Fruit fly (Drosophila melanogaster) whole organism, embryonic: ENCODE results near the gene Cpr78Ca.

Source experiments
- CG10959 ChIP-seq: fragments of 200-800 bp; sonication (Bioruptor generic); IDR thresholded peaks from 2 replicates; pipeline ENCODE4 v1.3.6; 2022; ENCODE audit warnings: missing biosample characterization, missing genetic modification characterization
- CG10979 ChIP-seq: fragments of 200-800 bp; sonication (Bioruptor generic); optimal IDR thresholded peaks from 2 replicates; lab custom pipeline; 2018; ENCODE audit warnings: missing biosample characterization, mild to moderate bottlenecking, missing genetic modification characterization, moderate library complexity
- CG11398 ChIP-seq: fragments of 200-800 bp; sonication (Bioruptor generic); optimal IDR thresholded peaks from 2 replicates; lab custom pipeline; 2016; ENCODE audit warnings: missing biosample characterization, missing genetic modification characterization
- CG12104 ChIP-seq: fragments of 200-800 bp; sonication (Bioruptor generic); optimal IDR thresholded peaks from 3 replicates; lab custom pipeline; 2016; ENCODE audit warnings: missing biosample characterization, missing genetic modification characterization
- CG13424 ChIP-seq: fragments of 200-800 bp; sonication (Bioruptor generic); optimal IDR thresholded peaks from 2 replicates; lab custom pipeline; 2019; ENCODE audit warnings: missing biosample characterization, mild to moderate bottlenecking, missing genetic modification characterization, moderate library complexity
- CG14050 ChIP-seq: fragments of 200-800 bp; sonication (Bioruptor generic); IDR thresholded peaks from 3 replicates; pipeline ENCODE4 v1.3.6; 2022; ENCODE audit warnings: missing biosample characterization, missing genetic modification characterization
- CG1832 ChIP-seq: fragments of 200-800 bp; sonication (Bioruptor generic); optimal IDR thresholded peaks from 2 replicates; lab custom pipeline; 2017; ENCODE audit warnings: missing biosample characterization, mild to moderate bottlenecking, missing genetic modification characterization, inconsistent platforms
- CG42726 ChIP-seq: fragments of 200-800 bp; sonication (Bioruptor generic); IDR thresholded peaks from 2 replicates; pipeline ENCODE4 v1.3.6; 2022; ENCODE audit warnings: missing biosample characterization, missing genetic modification characterization; ENCODE audit not compliant: partially characterized antibody
- CG6765 ChIP-seq: fragments of 200-800 bp; sonication (Bioruptor generic); optimal IDR thresholded peaks from 3 replicates; lab custom pipeline; 2017; ENCODE audit warnings: missing biosample characterization, mild to moderate bottlenecking, missing genetic modification characterization
- CG9727 ChIP-seq: fragments of 200-800 bp; sonication (Bioruptor generic); optimal IDR thresholded peaks from 3 replicates; lab custom pipeline; 2017; ENCODE audit warnings: missing biosample characterization, mild to moderate bottlenecking, missing genetic modification characterization
- CG9817 ChIP-seq: fragments of 200-800 bp; sonication (Bioruptor generic); optimal IDR thresholded peaks from 2 replicates; lab custom pipeline; 2018; ENCODE audit warnings: missing biosample characterization, mild to moderate bottlenecking, missing genetic modification characterization, moderate library complexity
- CoRest ChIP-seq: fragments of 200-800 bp; sonication (Bioruptor generic); optimal IDR thresholded peaks from 3 replicates; lab custom pipeline; 2018; ENCODE audit warnings: missing biosample characterization, mild to moderate bottlenecking, missing genetic modification characterization, moderate library complexity
- GATAe ChIP-seq: fragments of 200-800 bp; sonication (Bioruptor generic); conservative IDR thresholded peaks from 2 replicates; pipeline ENCODE4 v1.3.6; 2022; ENCODE audit warnings: missing biosample characterization, missing genetic modification characterization
- Gug ChIP-seq: fragments of 200-800 bp; sonication (Bioruptor generic); IDR thresholded peaks from 4 replicates; pipeline ENCODE4 v1.3.6; 2022; ENCODE audit warnings: missing biosample characterization, missing genetic modification characterization
- HLH3B ChIP-seq: fragments of 200-800 bp; sonication (Bioruptor generic); IDR thresholded peaks from 2 replicates; pipeline ENCODE4 v1.3.6; 2022; ENCODE audit warnings: missing biosample characterization, missing genetic modification characterization
- Jarid2 ChIP-seq: fragments of 200-800 bp; sonication (Bioruptor generic); optimal IDR thresholded peaks from 3 replicates; lab custom pipeline; 2017; ENCODE audit warnings: mild to moderate bottlenecking, missing biosample characterization, missing genetic modification reagents, missing genetic modification characterization
- Kr ChIP-seq: fragments of 200-800 bp; sonication (Bioruptor generic); optimal IDR thresholded peaks from 2 replicates; lab custom pipeline; 2017; ENCODE audit warnings: missing biosample characterization, mild to moderate bottlenecking, missing genetic modification characterization
- Max ChIP-seq: fragments of 200-800 bp; sonication (Bioruptor generic); optimal IDR thresholded peaks from 2 replicates; lab custom pipeline; 2016; ENCODE audit warnings: missing biosample characterization, mild to moderate bottlenecking, missing genetic modification characterization
- Oli ChIP-seq: fragments of 200-800 bp; sonication (Bioruptor generic); optimal IDR thresholded peaks from 2 replicates; lab custom pipeline; 2018; ENCODE audit warnings: missing biosample characterization, mild to moderate bottlenecking, missing genetic modification characterization, moderate library complexity
- Opbp ChIP-seq: fragments of 200-800 bp; sonication (Bioruptor generic); IDR thresholded peaks from 3 replicates; pipeline ENCODE4 v1.3.6; 2022; ENCODE audit warnings: missing biosample characterization, missing genetic modification characterization; ENCODE audit not compliant: partially characterized antibody
- Ptx1 ChIP-seq: fragments of 200-800 bp; sonication (Bioruptor generic); IDR thresholded peaks from 2 replicates; pipeline ENCODE4 v1.3.6; 2022; ENCODE audit warnings: missing biosample characterization, missing genetic modification characterization
- Ravus ChIP-seq: fragments of 200-800 bp; sonication (Bioruptor generic); IDR thresholded peaks from 2 replicates; pipeline ENCODE4 v1.3.6; 2022; ENCODE audit warnings: missing biosample characterization, missing genetic modification characterization
- Rfx ChIP-seq: fragments of 200-800 bp; sonication (Bioruptor generic); IDR thresholded peaks from 2 replicates; pipeline ENCODE4 v1.3.6; 2022; ENCODE audit warnings: missing biosample characterization, missing genetic modification characterization
- Sox102F ChIP-seq: fragments of 200-800 bp; sonication (Bioruptor generic); optimal IDR thresholded peaks from 2 replicates; lab custom pipeline; 2018; ENCODE audit warnings: missing biosample characterization, mild to moderate bottlenecking, missing genetic modification characterization, moderate library complexity
- Trl ChIP-seq, 3 experiments: fragments of >200 bp in 2 of 3; fragments of 200-800 bp in 1 of 3; sonication (Bioruptor generic) in 1 of 3; optimal IDR thresholded peaks; 2 replicates in 1 of 3; 3 replicates in 2 of 3; lab custom pipeline; 2016 to 2017; ENCODE audit warnings: missing biosample characterization in 1 of 3, missing genetic modification characterization in 1 of 3
- ac ChIP-seq: fragments of 200-800 bp; sonication (Bioruptor generic); optimal IDR thresholded peaks from 3 replicates; lab custom pipeline; 2017; ENCODE audit warnings: missing biosample characterization, mild to moderate bottlenecking, missing genetic modification characterization
- ap ChIP-seq: fragments of 200-800 bp; sonication (Bioruptor generic); IDR thresholded peaks from 2 replicates; pipeline ENCODE4 v1.3.6; 2022; ENCODE audit warnings: missing biosample characterization, missing genetic modification characterization
- bigmax ChIP-seq: fragments of 200-800 bp; sonication (Bioruptor generic); optimal IDR thresholded peaks from 2 replicates; lab custom pipeline; 2018; ENCODE audit warnings: missing biosample characterization, mild to moderate bottlenecking, missing genetic modification characterization
- br ChIP-seq: fragments of >200 bp; optimal IDR thresholded peaks from 2 replicates; lab custom pipeline; 2017
- cg ChIP-seq: fragments of 200-800 bp; sonication (Bioruptor generic); optimal IDR thresholded peaks from 3 replicates; lab custom pipeline; 2019; ENCODE audit warnings: missing biosample characterization, mild to moderate bottlenecking, missing genetic modification characterization, moderate library complexity
- corto ChIP-seq: fragments of 200-800 bp; sonication (Bioruptor generic); optimal IDR thresholded peaks from 2 replicates; lab custom pipeline; 2016; ENCODE audit warnings: missing biosample characterization, mild to moderate bottlenecking, missing genetic modification characterization, moderate library complexity
- eyg ChIP-seq: fragments of 200-800 bp; sonication (Bioruptor generic); optimal IDR thresholded peaks from 3 replicates; lab custom pipeline; 2016; ENCODE audit warnings: missing biosample characterization, missing genetic modification characterization
- fd96Cb ChIP-seq: fragments of 200-800 bp; sonication (Bioruptor generic); optimal IDR thresholded peaks from 2 replicates; lab custom pipeline; 2018; ENCODE audit warnings: missing biosample characterization, mild to moderate bottlenecking, missing genetic modification characterization, moderate library complexity
- fru ChIP-seq: fragments of >200 bp; optimal IDR thresholded peaks from 2 replicates; lab custom pipeline; 2017
- ftz-f1 ChIP-seq: fragments of 200-800 bp; sonication (Bioruptor generic); optimal IDR thresholded peaks from 2 replicates; lab custom pipeline; 2016; ENCODE audit warnings: missing biosample characterization, missing genetic modification characterization
- gsb ChIP-seq: fragments of 200-800 bp; sonication (Bioruptor generic); IDR thresholded peaks from 2 replicates; pipeline ENCODE4 v1.3.6; 2022; ENCODE audit warnings: missing biosample characterization, missing genetic modification characterization
- gsb-n ChIP-seq: fragments of 200-800 bp; sonication (Bioruptor generic); optimal IDR thresholded peaks from 3 replicates; lab custom pipeline; 2018; ENCODE audit warnings: missing biosample characterization, mild to moderate bottlenecking, missing genetic modification characterization
- ham ChIP-seq: fragments of 200-800 bp; sonication (Bioruptor generic); IDR thresholded peaks from 2 replicates; pipeline ENCODE4 v1.3.6; 2022; ENCODE audit warnings: missing biosample characterization, missing genetic modification characterization
- odd ChIP-seq: fragments of 200-800 bp; sonication (Bioruptor generic); optimal IDR thresholded peaks from 2 replicates; lab custom pipeline; 2017; ENCODE audit warnings: missing biosample characterization, mild to moderate bottlenecking, missing genetic modification characterization
- pan ChIP-seq, 4 experiments: fragments of >200 bp in 3 of 4; fragments of 200-800 bp in 1 of 4; sonication (Bioruptor generic) in 1 of 4; optimal IDR thresholded peaks in 3 of 4; IDR thresholded peaks in 1 of 4; 2 replicates each; pipeline versions ENCODE4 v1.3.6 to Lab custom; 2017 to 2022; ENCODE audit warnings: missing biosample characterization in 2 of 4, missing genetic modification characterization in 2 of 4, mixed read lengths in 1 of 4
- pfk ChIP-seq: fragments of 200-800 bp; sonication (Bioruptor generic); optimal IDR thresholded peaks from 2 replicates; lab custom pipeline; 2018; ENCODE audit warnings: missing biosample characterization, mild to moderate bottlenecking, missing genetic modification characterization, moderate library complexity
- phol ChIP-seq: fragments of 200-800 bp; sonication (Bioruptor generic); optimal IDR thresholded peaks from 3 replicates; lab custom pipeline; 2018; ENCODE audit warnings: missing biosample characterization, mild to moderate bottlenecking, missing genetic modification characterization, moderate library complexity
- pum ChIP-seq: fragments of 200-800 bp; sonication (Bioruptor generic); optimal IDR thresholded peaks from 2 replicates; lab custom pipeline; 2016; ENCODE audit warnings: missing biosample characterization, missing genetic modification characterization
- run ChIP-seq: fragments of 200-800 bp; sonication (Bioruptor generic); optimal IDR thresholded peaks from 3 replicates; lab custom pipeline; 2018; ENCODE audit warnings: missing biosample characterization, mild to moderate bottlenecking, missing genetic modification characterization
- sd ChIP-seq: fragments of 200-800 bp; sonication (Bioruptor generic); optimal IDR thresholded peaks from 3 replicates; lab custom pipeline; 2018; ENCODE audit warnings: missing biosample characterization, mild to moderate bottlenecking, missing genetic modification characterization, moderate library complexity
- tgo ChIP-seq: fragments of 200-800 bp; sonication (Bioruptor generic); IDR thresholded peaks from 3 replicates; pipeline ENCODE4 v1.3.6; 2022; ENCODE audit warnings: missing biosample characterization, missing genetic modification characterization
- tio ChIP-seq: fragments of 200-800 bp; sonication (Bioruptor generic); optimal IDR thresholded peaks from 2 replicates; lab custom pipeline; 2017; ENCODE audit warnings: missing biosample characterization, missing genetic modification characterization, inconsistent platforms
- tx ChIP-seq: fragments of 200-800 bp; sonication (Bioruptor generic); optimal IDR thresholded peaks from 2 replicates; lab custom pipeline; 2016; ENCODE audit warnings: missing biosample characterization, missing genetic modification characterization

The Cpr78Ca gene

DNA sequence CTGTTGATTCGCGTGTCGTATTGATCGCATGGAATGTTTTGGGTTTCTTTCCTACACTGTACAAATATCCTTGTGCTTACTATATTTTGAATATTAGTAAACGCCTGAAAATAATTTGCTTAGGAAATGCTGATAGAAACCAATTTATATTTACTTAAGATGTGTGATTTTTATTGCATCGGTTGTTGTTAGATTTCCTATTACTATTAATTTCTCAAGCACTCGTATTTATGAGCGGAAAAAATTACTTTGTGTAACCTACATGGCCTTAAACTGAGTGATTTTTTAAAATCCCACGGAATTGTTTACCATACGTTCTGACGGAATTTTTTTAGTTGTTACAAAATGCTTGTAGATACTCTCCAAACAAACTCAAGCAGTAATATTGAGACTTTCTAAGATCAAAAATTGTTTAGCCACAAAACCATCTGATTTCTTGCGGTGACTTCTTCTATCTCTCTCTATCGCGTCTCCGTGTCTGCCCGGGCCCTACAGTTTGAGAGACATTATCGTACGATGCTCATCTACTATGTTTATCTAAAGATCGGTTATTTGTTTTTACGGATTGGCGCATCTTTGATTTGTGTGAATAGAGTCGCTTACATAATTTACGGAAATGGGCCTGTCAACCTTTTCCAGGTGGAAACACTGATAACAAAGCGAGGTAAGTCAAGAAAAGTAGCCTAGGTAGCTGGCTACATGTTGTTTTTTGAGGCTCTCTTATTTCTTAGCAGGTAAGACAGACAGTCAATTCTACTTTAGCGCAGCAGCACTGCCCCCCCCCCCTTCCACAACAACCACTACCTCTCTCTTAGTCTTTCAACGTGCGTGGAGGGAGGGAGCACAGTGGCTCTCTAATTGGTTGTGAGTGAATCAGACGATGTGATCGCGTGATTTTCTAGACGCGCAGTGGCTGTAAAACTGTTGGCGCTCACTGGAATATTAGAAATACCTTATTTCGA is 16.0 kb downstream of the Cpr78Ca start (continued):
- TF ChIP-seq Trl (optimal IDR thresholded peaks at IDR 0.05; lab: Kevin White, UChicago) (peak; percentile 50 to 51), Trl (GFP tag; optimal IDR thresholded peaks at IDR 0.05; lab: Kevin White, UChicago) (peak; percentile 68), Sox102F (GFP tag; lab: Kevin White, UChicago) (peak; percentile 73), pum (GFP tag; lab: Kevin White, UChicago) (peak; percentile 55), ftz-f1 (GFP tag; lab: Kevin White, UChicago) (no peak), fru (lab: Kevin White, UChicago) (no peak), CG9817 (tag; lab: Kevin White, UChicago) (peak; percentile 30), Rfx (peak; percentile 33), ap (GFP tag; lab: Robert Waterston, UW) (no peak), CG1832 (GFP tag; lab: Kevin White, UChicago) (no peak), tio (peak; percentile 63), CG12104 (GFP tag; lab: Kevin White, UChicago) (peak; percentile 75), corto (GFP tag; lab: Kevin White, UChicago) (no peak), run (tag; lab: Kevin White, UChicago) (no peak), sd (tag; lab: Kevin White, UChicago) (peak; percentile 88), tx (GFP tag; lab: Kevin White, UChicago) (peak; percentile 43), cg (GFP tag; lab: Kevin White, UChicago) (no peak), odd (GFP tag; lab: Kevin White, UChicago) (peak; percentile 39), GATAe (GFP tag; lab: Robert Waterston, UW) (no peak), eyg (no peak), ac (GFP tag; lab: Kevin White, UChicago) (peak; percentile 51), fd96Cb (peak; percentile 63), br (lab: Kevin White, UChicago) (no peak), CoRest (tag; lab: Kevin White, UChicago) (peak; percentile 76), HLH3B (GFP tag; lab: Robert Waterston, UW) (peak; percentile 5; the same call in 1 of the 2 replicates), Kr (GFP tag; lab: Kevin White, UChicago) (no peak), Ptx1 (GFP tag; lab: Robert Waterston, UW) (peak; percentile 60), gsb-n (tag; lab: Kevin White, UChicago) (no peak), CG6765 (no peak), tgo (GFP tag; lab: Robert Waterston, UW) (peak; percentile 58; the same call in 2 of the 3 replicates), Ravus (GFP tag; lab: Robert Waterston, UW) (no peak), CG42726 (no peak), Opbp (GFP tag; lab: Robert Waterston, UW) (no peak), CG9727 (peak; percentile 84), CG13424 (peak; percentile 63), bigmax (GFP tag; lab: Kevin White, UChicago) (no peak), phol (tag; lab: Kevin White, UChicago) (peak; percentile 79), CG14050 (GFP tag; lab: Robert Waterston, UW) (no peak), gsb (no peak), Oli (tag; lab: Kevin White, UChicago) (peak; percentile 78), Gug (0 out of 4 replicates have a peak, but pooled peaks have one; percentile 5), ham (no peak), Jarid2 (GFP tag; lab: Kevin White, UChicago) (peak; percentile 4), pfk (GFP tag; lab: Kevin White, UChicago) (no peak), CG11398 (peak; percentile 35), CG10959 (GFP tag; lab: Robert Waterston, UW) (no peak; the same call in 1 of the 2 replicates), Max (GFP tag; lab: Kevin White, UChicago) (peak; percentile 71), pan (optimal IDR thresholded peaks at IDR 0.05; lab: Kevin White, UChicago) (no peak), pan (GFP tag; optimal IDR thresholded peaks at IDR 0.05 in 1 of 2, IDR thresholded peaks at IDR 0.05 in 1 of 2) (peak in 1 of 2 experiments; percentile 4), CG10979 (peak; percentile 78)
